Fruit fly (Drosophila melanogaster) whole organism, embryonic: ENCODE data around the gene CCDC53.

Experiments used
- Atf6 ChIP-seq: fragments of 200-800 bp; sonication (Bioruptor generic); IDR thresholded peaks from 2 replicates; pipeline ENCODE4 v1.3.6; 2022; ENCODE audit warnings: missing biosample characterization, missing genetic modification characterization
- CG10267 ChIP-seq: fragments of 200-800 bp; sonication (Bioruptor generic); optimal IDR thresholded peaks from 2 replicates; lab custom pipeline; 2018; ENCODE audit warnings: missing biosample characterization, mild to moderate bottlenecking, missing genetic modification characterization, moderate library complexity
- CG10431 ChIP-seq: fragments of 200-800 bp; sonication (Bioruptor generic); optimal IDR thresholded peaks from 3 replicates; lab custom pipeline; 2018; ENCODE audit warnings: missing biosample characterization, mild to moderate bottlenecking, missing genetic modification characterization
- CG10979 ChIP-seq: fragments of 200-800 bp; sonication (Bioruptor generic); optimal IDR thresholded peaks from 2 replicates; lab custom pipeline; 2018; ENCODE audit warnings: missing biosample characterization, mild to moderate bottlenecking, missing genetic modification characterization, moderate library complexity
- CG11560 ChIP-seq: fragments of 200-800 bp; sonication (Bioruptor generic); IDR thresholded peaks from 3 replicates; pipeline ENCODE4 v1.3.6; 2022; ENCODE audit warnings: missing biosample characterization, missing genetic modification characterization
- CG11723 ChIP-seq: fragments of 200-800 bp; sonication (Bioruptor generic); optimal IDR thresholded peaks from 2 replicates; lab custom pipeline; 2017; ENCODE audit warnings: missing biosample characterization, mild to moderate bottlenecking, missing genetic modification characterization
- CG12299 ChIP-seq: fragments of 200-800 bp; sonication (Bioruptor generic); optimal IDR thresholded peaks from 2 replicates; lab custom pipeline; 2018; ENCODE audit warnings: missing biosample characterization, mild to moderate bottlenecking, missing genetic modification characterization
- CG12942 ChIP-seq: fragments of 200-800 bp; sonication (Bioruptor generic); optimal IDR thresholded peaks from 3 replicates; lab custom pipeline; 2016; ENCODE audit warnings: missing biosample characterization, missing genetic modification characterization
- CG13775 ChIP-seq: fragments of 200-800 bp; sonication (Bioruptor generic); optimal IDR thresholded peaks from 3 replicates; lab custom pipeline; 2017; ENCODE audit warnings: missing biosample characterization, mild to moderate bottlenecking, missing genetic modification characterization
- CG1602 ChIP-seq: fragments of 200-800 bp; sonication (Bioruptor generic); optimal IDR thresholded peaks from 3 replicates; lab custom pipeline; 2016; ENCODE audit warnings: missing biosample characterization, missing genetic modification characterization
- CG16863 ChIP-seq: fragments of 200-800 bp; sonication (Bioruptor generic); optimal IDR thresholded peaks from 3 replicates; lab custom pipeline; 2016; ENCODE audit warnings: missing biosample characterization, missing genetic modification characterization
- CG17361 ChIP-seq: fragments of 200-800 bp; sonication (Bioruptor generic); IDR thresholded peaks from 3 replicates; pipeline ENCODE4 v1.3.6; 2022; ENCODE audit warnings: missing biosample characterization, missing genetic modification characterization
- CG17829 ChIP-seq: fragments of 200-800 bp; optimal IDR thresholded peaks from 2 replicates; lab custom pipeline; 2019; ENCODE audit warnings: missing biosample characterization, mild to moderate bottlenecking, missing genetic modification characterization, moderate library complexity
- CG17912 ChIP-seq: fragments of 200-800 bp; sonication (Bioruptor generic); optimal IDR thresholded peaks from 2 replicates; lab custom pipeline; 2018; ENCODE audit warnings: missing biosample characterization, mild to moderate bottlenecking, missing genetic modification characterization
- CG1832 ChIP-seq: fragments of 200-800 bp; sonication (Bioruptor generic); optimal IDR thresholded peaks from 2 replicates; lab custom pipeline; 2017; ENCODE audit warnings: missing biosample characterization, mild to moderate bottlenecking, missing genetic modification characterization, inconsistent platforms
- CG2199 ChIP-seq: fragments of 200-800 bp; sonication (Bioruptor generic); IDR thresholded peaks from 3 replicates; pipeline ENCODE4 v1.3.6; 2022; ENCODE audit warnings: missing biosample characterization, missing genetic modification characterization
- CG2202 ChIP-seq: fragments of 200-800 bp; sonication (Bioruptor generic); optimal IDR thresholded peaks from 2 replicates; lab custom pipeline; 2018; ENCODE audit warnings: missing biosample characterization, mild to moderate bottlenecking, missing genetic modification characterization
- CG2875 ChIP-seq: fragments of 200-800 bp; sonication (Bioruptor generic); optimal IDR thresholded peaks from 2 replicates; lab custom pipeline; 2017; ENCODE audit warnings: missing biosample characterization, mild to moderate bottlenecking, missing genetic modification characterization, missing genetic modification reagents
- CG3163 ChIP-seq: fragments of 200-800 bp; sonication (Bioruptor generic); optimal IDR thresholded peaks from 3 replicates; lab custom pipeline; 2016; ENCODE audit warnings: missing biosample characterization, missing genetic modification characterization
- CG3281 ChIP-seq: fragments of 200-800 bp; sonication (Bioruptor generic); optimal IDR thresholded peaks from 3 replicates; lab custom pipeline; 2017; ENCODE audit warnings: missing biosample characterization, mild to moderate bottlenecking, missing genetic modification characterization
- CG6689 ChIP-seq: fragments of 200-800 bp; sonication (Bioruptor generic); IDR thresholded peaks from 2 replicates; pipeline ENCODE4 v1.3.6; 2022; ENCODE audit warnings: missing biosample characterization, missing genetic modification characterization
- CG6854 ChIP-seq: fragments of 200-800 bp; sonication (Bioruptor generic); optimal IDR thresholded peaks from 3 replicates; lab custom pipeline; 2017; ENCODE audit warnings: missing biosample characterization, mild to moderate bottlenecking, missing genetic modification characterization
- CG8765 ChIP-seq: fragments of 200-800 bp; sonication (Bioruptor generic); IDR thresholded peaks from 2 replicates; pipeline ENCODE4 v1.3.6; 2022; ENCODE audit warnings: missing biosample characterization, missing genetic modification characterization
- CG8924 ChIP-seq: fragments of 200-800 bp; optimal IDR thresholded peaks from 3 replicates; lab custom pipeline; 2019; ENCODE audit warnings: missing biosample characterization, mild to moderate bottlenecking, missing genetic modification characterization, moderate library complexity
- D19A ChIP-seq: fragments of 200-800 bp; optimal IDR thresholded peaks from 3 replicates; lab custom pipeline; 2019; ENCODE audit warnings: missing biosample characterization, mild to moderate bottlenecking, missing genetic modification characterization, moderate library complexity
- E2f1 ChIP-seq: fragments of 200-800 bp; sonication (Bioruptor generic); IDR thresholded peaks from 2 replicates; pipeline ENCODE4 v1.3.6; 2022; ENCODE audit warnings: missing biosample characterization, missing genetic modification characterization
- HHEX ChIP-seq: fragments of 200-800 bp; sonication (Bioruptor generic); optimal IDR thresholded peaks from 3 replicates; lab custom pipeline; 2017; ENCODE audit warnings: missing biosample characterization, mild to moderate bottlenecking, missing genetic modification characterization, missing genetic modification reagents
- HLH4C ChIP-seq: fragments of 200-800 bp; sonication (Bioruptor generic); IDR thresholded peaks from 3 replicates; pipeline ENCODE4 v1.3.6; 2022; ENCODE audit warnings: missing biosample characterization, missing genetic modification characterization; ENCODE audit not compliant: partially characterized antibody
- Jarid2 ChIP-seq: fragments of 200-800 bp; sonication (Bioruptor generic); optimal IDR thresholded peaks from 3 replicates; lab custom pipeline; 2017; ENCODE audit warnings: mild to moderate bottlenecking, missing biosample characterization, missing genetic modification reagents, missing genetic modification characterization
- Med ChIP-seq: fragments of 200-800 bp; sonication (Bioruptor generic); peaks from one replicate; lab custom pipeline; 2016; ENCODE audit warnings: missing biosample characterization, missing genetic modification characterization, mild to moderate bottlenecking, inconsistent platforms, moderate library complexity
- NC2α ChIP-seq: fragments of 200-800 bp; sonication (Bioruptor generic); optimal IDR thresholded peaks from 2 replicates; lab custom pipeline; 2016; ENCODE audit warnings: missing biosample characterization, missing genetic modification characterization
- NFAT ChIP-seq: fragments of 200-800 bp; sonication (Bioruptor generic); IDR thresholded peaks from 2 replicates; pipeline ENCODE4 v1.3.6; 2022; ENCODE audit warnings: missing biosample characterization, missing genetic modification characterization
- Nf-YA ChIP-seq: fragments of 200-800 bp; sonication (Bioruptor generic); IDR thresholded peaks from 2 replicates; pipeline ENCODE4 v1.3.6; 2022; ENCODE audit warnings: missing biosample characterization, missing genetic modification characterization
- Opbp ChIP-seq: fragments of 200-800 bp; sonication (Bioruptor generic); IDR thresholded peaks from 3 replicates; pipeline ENCODE4 v1.3.6; 2022; ENCODE audit warnings: missing biosample characterization, missing genetic modification characterization; ENCODE audit not compliant: partially characterized antibody
- al ChIP-seq: fragments of 200-800 bp; sonication (Bioruptor generic); IDR thresholded peaks from 2 replicates; pipeline ENCODE4 v1.3.6; 2022; ENCODE audit warnings: missing biosample characterization, missing genetic modification characterization
- ara ChIP-seq: fragments of 200-800 bp; sonication (Bioruptor generic); IDR thresholded peaks from 2 replicates; pipeline ENCODE4 v1.3.6; 2022; ENCODE audit warnings: missing biosample characterization, missing genetic modification characterization
- cas ChIP-seq: fragments of 200-800 bp; sonication (Bioruptor generic); IDR thresholded peaks from 2 replicates; pipeline ENCODE4 v1.3.6; 2022; ENCODE audit warnings: missing biosample characterization, missing genetic modification characterization
- chn ChIP-seq: fragments of 200-800 bp; sonication (Bioruptor generic); optimal IDR thresholded peaks from 2 replicates; lab custom pipeline; 2016; ENCODE audit warnings: missing biosample characterization, missing genetic modification characterization
- cwo ChIP-seq: fragments of 200-800 bp; sonication (Bioruptor generic); optimal IDR thresholded peaks from 3 replicates; lab custom pipeline; 2017; ENCODE audit warnings: missing biosample characterization, missing genetic modification characterization, mild to moderate bottlenecking, moderate library complexity, missing genetic modification reagents
- dm ChIP-seq: fragments of 200-800 bp; sonication (Bioruptor generic); optimal IDR thresholded peaks from 3 replicates; lab custom pipeline; 2016; ENCODE audit warnings: missing biosample characterization, missing genetic modification characterization
- gsb-n ChIP-seq: fragments of 200-800 bp; sonication (Bioruptor generic); optimal IDR thresholded peaks from 3 replicates; lab custom pipeline; 2018; ENCODE audit warnings: missing biosample characterization, mild to moderate bottlenecking, missing genetic modification characterization
- gt ChIP-seq: fragments of 200-800 bp; sonication (Bioruptor generic); IDR thresholded peaks from 2 replicates; pipeline ENCODE4 v1.3.6; 2022; ENCODE audit warnings: missing biosample characterization, missing genetic modification characterization
- insv ChIP-seq, 2 experiments: fragments of 200-800 bp; sonication (Bioruptor generic); optimal IDR thresholded peaks; 3 replicates each; lab custom pipeline; 2016 to 2018; ENCODE audit warnings: missing biosample characterization in 2 of 2, missing genetic modification characterization in 2 of 2
- knrl ChIP-seq: fragments of 200-800 bp; sonication (Bioruptor generic); IDR thresholded peaks from 3 replicates; pipeline ENCODE4 v1.3.6; 2022; ENCODE audit warnings: missing biosample characterization, missing genetic modification characterization; ENCODE audit not compliant: partially characterized antibody
- lmd ChIP-seq: fragments of 200-800 bp; sonication (Bioruptor generic); IDR thresholded peaks from 2 replicates; pipeline ENCODE4 v1.3.6; 2022; ENCODE audit warnings: missing biosample characterization, missing genetic modification characterization
- otp ChIP-seq: fragments of 200-800 bp; sonication (Bioruptor generic); IDR thresholded peaks from 3 replicates; pipeline ENCODE4, ENCODE4 v1.3.6; 2022; ENCODE audit warnings: missing biosample characterization, missing genetic modification characterization
- pb ChIP-seq: fragments of 200-800 bp; sonication (Bioruptor generic); optimal IDR thresholded peaks from 3 replicates; lab custom pipeline; 2016; ENCODE audit warnings: missing biosample characterization, missing genetic modification characterization
- schlank ChIP-seq: fragments of 200-800 bp; sonication (Bioruptor generic); optimal IDR thresholded peaks from 2 replicates; lab custom pipeline; 2018; ENCODE audit warnings: missing biosample characterization, mild to moderate bottlenecking, missing genetic modification characterization
- sna ChIP-seq: fragments of 200-800 bp; sonication (Bioruptor generic); IDR thresholded peaks from 2 replicates; pipeline ENCODE4 v1.3.6; 2022; ENCODE audit warnings: missing biosample characterization, missing genetic modification characterization; ENCODE audit not compliant: partially characterized antibody
- wdn ChIP-seq: fragments of 200-800 bp; sonication (Bioruptor generic); IDR thresholded peaks from 2 replicates; pipeline ENCODE4 v1.3.6; 2022; ENCODE audit warnings: missing biosample characterization, missing genetic modification characterization
- zfh1 ChIP-seq: fragments of 200-800 bp; sonication (Bioruptor generic); IDR thresholded peaks from 3 replicates; pipeline ENCODE4 v1.3.6; 2022; ENCODE audit warnings: missing biosample characterization, missing genetic modification characterization

The CCDC53 gene

dm6 chr2L:8034734-8035133 lies 6.2 kb upstream of the CCDC53 start (continued):
- TF ChIP-seq NC2α (GFP tag; lab: Kevin White, UChicago) (no peak), CG17361 (peak; percentile 58), E2f1 (GFP tag; lab: Robert Waterston, UW) (peak; percentile 45; the same call in 1 of the 2 replicates), Atf6 (GFP tag; lab: Robert Waterston, UW) (peak; percentile 65), NFAT (no peak), CG6689 (GFP tag; lab: Robert Waterston, UW) (peak; percentile 61; the same call in 1 of the 2 replicates), al (GFP tag; lab: Robert Waterston, UW) (0 out of 2 replicates have a peak, but pooled peaks have one; percentile 23), Nf-YA (no peak; the same call in 1 of the 2 replicates), otp (GFP tag; lab: Robert Waterston, UW) (peak; percentile 66; the same call in 2 of the 3 replicates), CG10979 (tag; lab: Kevin White, UChicago) (peak; percentile 52), CG11560 (0 out of 3 replicates have a peak, but pooled peaks have one; percentile 19), ara (no peak), HHEX (peak; percentile 54), CG1832 (GFP tag; lab: Kevin White, UChicago) (no peak), CG2875 (GFP tag; lab: Kevin White, UChicago) (peak; percentile 31), insv (GFP tag; optimal IDR thresholded peaks at IDR 0.05; lab: Kevin White, UChicago) (no peak), zfh1 (GFP tag; lab: Robert Waterston, UW) (peak; percentile 23; the same call in 2 of the 3 replicates), CG3281 (GFP tag; lab: Kevin White, UChicago) (peak; percentile 59), knrl (GFP tag; lab: Robert Waterston, UW) (no peak), gt (no peak), Med (GFP tag; lab: Kevin White, UChicago) (peak; percentile 89), cas (GFP tag; lab: Robert Waterston, UW) (no peak), schlank (no peak), dm (no peak), lmd (GFP tag; lab: Robert Waterston, UW) (peak; percentile 67), cwo (GFP tag; lab: Kevin White, UChicago) (peak; percentile 61), CG11723 (GFP tag; lab: Kevin White, UChicago) (peak; percentile 5), Jarid2 (GFP tag; lab: Kevin White, UChicago) (no peak), HLH4C (GFP tag; lab: Robert Waterston, UW) (no peak), CG8765 (GFP tag; lab: Robert Waterston, UW) (no peak), D19A (peak; percentile 61), sna (GFP tag; lab: Robert Waterston, UW) (no peak), gsb-n (tag; lab: Kevin White, UChicago) (peak; percentile 20), CG17912 (GFP tag; lab: Kevin White, UChicago) (no peak), CG17829 (peak; percentile 46), chn (GFP tag; lab: Kevin White, UChicago) (peak; percentile 37), CG2202 (tag; lab: Kevin White, UChicago) (peak; percentile 1), CG8924 (tag; lab: Kevin White, UChicago) (peak; percentile 66), CG16863 (GFP tag; lab: Kevin White, UChicago) (peak; percentile 41), CG6854 (GFP tag; lab: Kevin White, UChicago) (peak; percentile 34), CG13775 (GFP tag; lab: Kevin White, UChicago) (peak; percentile 4), CG1602 (GFP tag; lab: Kevin White, UChicago) (peak; percentile 0), CG3163 (no peak), wdn (GFP tag; lab: Robert Waterston, UW) (no peak), pb (no peak), CG12299 (tag; lab: Kevin White, UChicago) (peak; percentile 16), CG12942 (peak; percentile 14), Opbp (no peak), CG10431 (GFP tag; lab: Kevin White, UChicago) (no peak), CG2199 (GFP tag; lab: Robert Waterston, UW) (no peak), CG10267 (tag; lab: Kevin White, UChicago) (peak; percentile 52)
